Worm (Caenorhabditis elegans) whole organism, young adult: ENCODE data around the gene T05B4.8.

Experiments used
- C17E4.6 ChIP-seq: fragments of 200-800 bp; sonication (Bioruptor generic); IDR thresholded peaks from 2 replicates; pipeline ENCODE4 v1.3.6; 2022; ENCODE audit warnings: missing genetic modification reagents, missing genetic modification characterization, missing compliant biosample characterization
- lin-40 ChIP-seq: sonication (generic microtip); optimal IDR thresholded peaks from 2 replicates; lab custom pipeline; 2016; ENCODE audit warnings: missing genetic modification characterization, mild to moderate bottlenecking, missing compliant biosample characterization, missing genotype, missing genetic modification reagents
- madf-8 ChIP-seq: fragments of 200-800 bp; sonication (Bioruptor generic); conservative IDR thresholded peaks from 2 replicates; pipeline ENCODE4 v1.3.6; 2022; ENCODE audit warnings: missing genetic modification reagents, missing genetic modification characterization, missing compliant biosample characterization

ce11 chrV:4080546-4080945 lies 35.4 kb downstream of the T05B4.8 start:
- TF ChIP-seq madf-8 = no peak
- no peak for TF ChIP-seq lin-40
- TF ChIP-seq C17E4.6 = no peak
